Fruit fly (Drosophila melanogaster): ENCODE data around the gene LManIII.

Gene LManIII

DNA sequence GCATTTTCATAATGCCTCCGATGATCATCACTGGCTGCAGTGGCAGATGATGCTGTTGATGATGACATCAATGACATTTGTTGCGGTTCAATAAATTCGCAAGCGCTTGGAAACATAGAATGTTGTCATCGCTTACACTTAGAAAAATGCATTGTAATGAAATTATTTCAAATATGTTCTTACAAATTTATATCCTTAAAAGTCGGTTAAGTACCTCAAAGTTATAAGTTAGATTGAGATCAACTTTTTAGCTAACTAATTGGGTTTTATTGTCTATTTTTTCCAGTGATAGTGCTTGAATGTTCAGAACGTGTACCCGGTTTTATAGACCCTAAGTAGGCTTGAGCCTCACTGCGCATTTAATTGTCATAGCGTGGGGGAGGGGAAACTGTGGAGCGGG, 5.7 kb downstream of the LManIII start (continued):
- TF ChIP-seq sens (GFP tag) (peak; percentile 76), CG2678 (tag; optimal IDR thresholded peaks at IDR 0.05) (peak; percentile 51), CG4424 (GFP tag; optimal IDR thresholded peaks at IDR 0.05) (peak; percentile 22), CG31441 (GFP tag; IDR thresholded peaks at IDR 0.05) (peak; percentile 32; the same call in 1 of the 2 replicates), Blimp-1 (GFP tag; optimal IDR thresholded peaks at IDR 0.05) (peak; percentile 29), CG18599 (GFP tag; optimal IDR thresholded peaks at IDR 0.05) (peak; percentile 12), CG15696 (tag; optimal IDR thresholded peaks at IDR 0.05) (peak; percentile 51)

DNA sequence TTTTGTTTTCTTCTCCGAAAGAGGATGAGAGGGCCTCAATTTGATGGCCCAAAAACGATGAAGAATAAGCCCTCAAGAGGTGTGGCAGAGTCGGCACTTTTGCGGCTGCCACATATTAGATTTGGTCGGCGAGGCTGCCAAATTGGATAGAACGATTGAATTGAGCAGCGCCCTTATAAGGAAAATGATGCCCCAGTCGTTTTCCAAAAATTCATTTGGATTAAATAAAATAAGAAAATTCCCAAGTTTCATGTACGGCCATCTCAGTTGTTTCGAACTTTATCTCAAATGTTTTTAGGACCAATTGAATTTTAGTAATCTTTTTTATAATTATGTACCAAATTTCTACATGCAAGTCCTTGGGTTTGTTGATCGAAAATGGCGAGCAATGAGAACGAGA, 16.5 kb downstream of the LManIII start, which contains the start of the genes CG45307 and CG12438:
TSS of gene CG45307 (minus strand) at position 101 of the 400 bp plus-strand sequence.
TSS of gene CG12438 (plus strand) at position 264 of the 400 bp plus-strand sequence.
- TF ChIP-seq CG18599 (GFP tag; optimal IDR thresholded peaks at IDR 0.05): no peak
- no peak for TF ChIP-seq h (optimal IDR thresholded peaks at IDR 0.05)

DNA sequence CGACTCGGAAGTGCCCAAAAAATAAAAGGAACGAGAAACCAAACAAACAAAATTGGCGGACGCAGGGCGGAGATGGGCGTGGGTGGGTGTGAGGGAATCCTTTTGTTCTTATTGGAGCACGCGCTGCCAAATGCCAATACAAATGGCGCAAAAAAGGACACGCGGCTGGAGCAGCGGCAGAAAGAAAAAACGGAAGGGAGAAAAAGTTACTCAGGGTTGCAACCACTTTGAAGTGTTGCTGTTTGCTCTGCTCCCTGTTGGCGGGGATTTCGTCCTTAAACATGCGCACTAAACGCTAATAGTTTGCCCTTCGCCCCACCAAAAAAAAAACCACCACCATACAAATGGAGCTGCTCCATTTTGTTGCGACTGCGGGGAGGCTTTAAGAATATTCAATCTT, 21.0 kb downstream of the LManIII start:
- TF ChIP-seq nerfin-1 (tag; optimal IDR thresholded peaks at IDR 0.05): peak; percentile 57
- TF ChIP-seq CG15696 (tag; optimal IDR thresholded peaks at IDR 0.05): no peak
- TF ChIP-seq seq (GFP tag; IDR thresholded peaks at IDR 0.05): peak; percentile 46; the same call in 1 of the 2 replicates
- TF ChIP-seq CG18262 (tag; optimal IDR thresholded peaks at IDR 0.05): no peak
- peak; percentile 33 for TF ChIP-seq sqz (GFP tag; optimal IDR thresholded peaks at IDR 0.05)
- peak; percentile 30; the same call in 1 of the 2 replicates for TF ChIP-seq crol (GFP tag; IDR thresholded peaks at IDR 0.05)
- TF ChIP-seq ewg (GFP tag; optimal IDR thresholded peaks at IDR 0.05): peak; percentile 55
- peak; percentile 84 for TF ChIP-seq Nf-YB (GFP tag; optimal IDR thresholded peaks at IDR 0.05)
- TF ChIP-seq CG10979 (tag; optimal IDR thresholded peaks at IDR 0.05): no peak
- TF ChIP-seq Nf-YC (tag; optimal IDR thresholded peaks at IDR 0.05): peak; percentile 85

DNA sequence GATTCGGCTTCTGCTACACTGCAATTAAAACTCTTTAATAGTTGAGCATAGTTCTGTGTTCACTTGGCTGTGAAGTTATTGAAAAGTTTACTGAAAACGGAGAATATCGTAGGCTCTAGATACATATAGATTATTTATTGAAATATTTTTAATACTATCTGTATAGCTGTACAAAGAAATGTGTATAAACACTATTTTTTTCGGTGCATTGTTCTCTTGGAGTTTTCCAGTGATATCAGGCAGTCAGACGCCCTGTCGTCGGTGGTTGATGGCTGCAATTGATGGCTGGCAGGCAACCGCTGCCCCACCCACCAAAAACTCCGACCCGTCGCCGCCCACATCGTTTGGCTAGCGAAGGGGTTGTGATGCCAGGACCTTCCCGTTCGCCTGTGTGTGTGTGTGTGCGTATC, 22.2 kb downstream of the LManIII start:
- TF ChIP-seq BEAF-32 (GFP tag; optimal IDR thresholded peaks at IDR 0.05): no peak
- no peak for TF ChIP-seq CrebB (tag; optimal IDR thresholded peaks at IDR 0.05)
- TF ChIP-seq zen2 (GFP tag; IDR thresholded peaks at IDR 0.05; ENCODE audit: partially characterized antibody): no peak
- TF ChIP-seq CG10267 (tag; optimal IDR thresholded peaks at IDR 0.05): peak; percentile 51
- no peak for TF ChIP-seq CG3281 (GFP tag; optimal IDR thresholded peaks at IDR 0.05)
- no peak for TF ChIP-seq CG11696 (GFP tag; IDR thresholded peaks at IDR 0.05)
- peak; percentile 4 for TF ChIP-seq CG3407 (GFP tag; optimal IDR thresholded peaks at IDR 0.05)
- TF ChIP-seq CG2120 (GFP tag; optimal IDR thresholded peaks at IDR 0.05): no peak
- no peak for TF ChIP-seq salm (tag; optimal IDR thresholded peaks at IDR 0.05)
- no peak for TF ChIP-seq tna (GFP tag; IDR thresholded peaks at IDR 0.05; ENCODE audit: partially characterized antibody)
- TF ChIP-seq gfzf (GFP tag; optimal IDR thresholded peaks at IDR 0.05): no peak
- no peak for TF ChIP-seq Dip2 (GFP tag; IDR thresholded peaks at IDR 0.05)
- TF ChIP-seq CG10321 (GFP tag; IDR thresholded peaks at IDR 0.05): no peak
- TF ChIP-seq run (tag; optimal IDR thresholded peaks at IDR 0.05): no peak
- peak; percentile 49 for TF ChIP-seq Blimp-1 (GFP tag; optimal IDR thresholded peaks at IDR 0.05)
- TF ChIP-seq CG17612 (GFP tag; IDR thresholded peaks at IDR 0.05): no peak
- TF ChIP-seq tin (GFP tag; optimal IDR thresholded peaks at IDR 0.05): peak; percentile 54
- no peak for TF ChIP-seq klu (GFP tag; IDR thresholded peaks at IDR 0.05)
- TF ChIP-seq gro (GFP tag; optimal IDR thresholded peaks at IDR 0.05): no peak
- peak; percentile 14 for TF ChIP-seq Max (GFP tag; optimal IDR thresholded peaks at IDR 0.05)
- no peak for TF ChIP-seq CG2129 (GFP tag; IDR thresholded peaks at IDR 0.05; ENCODE audit: partially characterized antibody)
- no peak for TF ChIP-seq danr (GFP tag; IDR thresholded peaks at IDR 0.05)
- peak; percentile 13 for TF ChIP-seq CG9817 (tag; optimal IDR thresholded peaks at IDR 0.05)
- no peak for TF ChIP-seq pb (GFP tag; optimal IDR thresholded peaks at IDR 0.05)
- TF ChIP-seq croc (GFP tag; conservative IDR thresholded peaks at IDR 0.05): peak; percentile 40; the same call in 1 of the 3 replicates
- TF ChIP-seq tgo (GFP tag; IDR thresholded peaks at IDR 0.05): peak; percentile 43; the same call in 1 of the 3 replicates
- TF ChIP-seq lov (optimal IDR thresholded peaks at IDR 0.05): no peak
- TF ChIP-seq lov (GFP tag; IDR thresholded peaks at IDR 0.05): no peak
- TF ChIP-seq ttk (GFP tag; IDR thresholded peaks at IDR 0.05): no peak; the same call in 1 of the 2 replicates
- no peak for TF ChIP-seq hbn (GFP tag; IDR thresholded peaks at IDR 0.05; ENCODE audit: partially characterized antibody)

Data from whole organism, embryonic.